Fruit fly (Drosophila melanogaster): ENCODE results near the gene gd.

The gd gene

dm6 chrX:12028825-12029514 lies 41.4 kb upstream of the gd start, which contains the start of gene Usp7 (continued):
- TF ChIP-seq CG18476 (GFP tag; optimal IDR thresholded peaks at IDR 0.05), result no peak
- no peak for TF ChIP-seq CG10209 (GFP tag; optimal IDR thresholded peaks at IDR 0.05)
- peak; percentile 29 for TF ChIP-seq CG13624 (GFP tag; optimal IDR thresholded peaks at IDR 0.05)
- TF ChIP-seq CG31441 (GFP tag; IDR thresholded peaks at IDR 0.05), result no peak; the same call in 1 of the 2 replicates
- no peak for TF ChIP-seq Oaz (GFP tag; IDR thresholded peaks at IDR 0.05)
- TF ChIP-seq CG1529 (GFP tag; optimal IDR thresholded peaks at IDR 0.05), result no peak
- no peak for TF ChIP-seq CG8388 (GFP tag; optimal IDR thresholded peaks at IDR 0.05)
- no peak for TF ChIP-seq btn (GFP tag; optimal IDR thresholded peaks at IDR 0.05)
- no peak for TF ChIP-seq Atf6 (GFP tag; IDR thresholded peaks at IDR 0.05)
- TF ChIP-seq E2f2 (GFP tag; IDR thresholded peaks at IDR 0.05), result peak; percentile 73
- TF ChIP-seq Kr (GFP tag; optimal IDR thresholded peaks at IDR 0.05), result no peak
- TF ChIP-seq ci (GFP tag; IDR thresholded peaks at IDR 0.05), result peak; percentile 61; the same call in 1 of the 3 replicates
- no peak for TF ChIP-seq shn (GFP tag; optimal IDR thresholded peaks at IDR 0.05)
- no peak for TF ChIP-seq sim (GFP tag; IDR thresholded peaks at IDR 0.05)
- no peak for TF ChIP-seq CG13123 (GFP tag; optimal IDR thresholded peaks at IDR 0.05)
- no peak for TF ChIP-seq ro (GFP tag; IDR thresholded peaks at IDR 0.05)
- TF ChIP-seq Drgx (GFP tag; IDR thresholded peaks at IDR 0.05), result no peak
- TF ChIP-seq CG10274 (GFP tag; optimal IDR thresholded peaks at IDR 0.05), result no peak
- no peak for TF ChIP-seq Sox100B (GFP tag; optimal IDR thresholded peaks at IDR 0.05)
- TF ChIP-seq unc-4 (GFP tag; IDR thresholded peaks at IDR 0.05; ENCODE audit: partially characterized antibody), result peak; percentile 91
- no peak for TF ChIP-seq vfl (GFP tag; optimal IDR thresholded peaks at IDR 0.05)
- TF ChIP-seq CG13296 (GFP tag; optimal IDR thresholded peaks at IDR 0.05), result peak; percentile 32
- TF ChIP-seq CG32532 (GFP tag; IDR thresholded peaks at IDR 0.05), result peak; percentile 55; the same call in 1 of the 2 replicates
- no peak for TF ChIP-seq Hr51 (GFP tag; optimal IDR thresholded peaks at IDR 0.05)
- no peak for TF ChIP-seq zfh2 (GFP tag; optimal IDR thresholded peaks at IDR 0.05)
- no peak for TF ChIP-seq sima (GFP tag; optimal IDR thresholded peaks at IDR 0.05)
- no peak for TF ChIP-seq CG15479 (GFP tag; optimal IDR thresholded peaks at IDR 0.05)
- no peak for TF ChIP-seq gt (GFP tag; IDR thresholded peaks at IDR 0.05)
- no peak for TF ChIP-seq az2 (GFP tag; optimal IDR thresholded peaks at IDR 0.05)
- no peak for TF ChIP-seq bab2 (GFP tag; optimal IDR thresholded peaks at IDR 0.05)
- peak; percentile 42 for TF ChIP-seq nerfin-1 (tag; optimal IDR thresholded peaks at IDR 0.05)
- peak; percentile 60 for TF ChIP-seq MESR4 (GFP tag; optimal IDR thresholded peaks at IDR 0.05)
- TF ChIP-seq tx (GFP tag; optimal IDR thresholded peaks at IDR 0.05), result no peak
- no peak for TF ChIP-seq sens-2 (GFP tag; IDR thresholded peaks at IDR 0.05)
- TF ChIP-seq toy (GFP tag; IDR thresholded peaks at IDR 0.05), result no peak
- no peak for TF ChIP-seq psq (GFP tag; optimal IDR thresholded peaks at IDR 0.05)
- no peak for TF ChIP-seq Dad (GFP tag; optimal IDR thresholded peaks at IDR 0.05)
- no peak for TF ChIP-seq H2.0 (GFP tag; IDR thresholded peaks at IDR 0.05)
- TF ChIP-seq gcm2 (GFP tag; optimal IDR thresholded peaks at IDR 0.05), result no peak
- TF ChIP-seq danr (GFP tag; IDR thresholded peaks at IDR 0.05), result no peak
- TF ChIP-seq nau (GFP tag; optimal IDR thresholded peaks at IDR 0.05), result no peak
- no peak for TF ChIP-seq Sin3A (optimal IDR thresholded peaks at IDR 0.05)
- TF ChIP-seq Poxn (GFP tag; IDR thresholded peaks at IDR 0.05), result no peak
- TF ChIP-seq Six4 (GFP tag; optimal IDR thresholded peaks at IDR 0.05), result no peak
- TF ChIP-seq pfk (GFP tag; optimal IDR thresholded peaks at IDR 0.05), result peak; percentile 71
- no peak for TF ChIP-seq HLHmδ (GFP tag; optimal IDR thresholded peaks at IDR 0.05)
- peak; percentile 95 for TF ChIP-seq CG13287 (GFP tag; IDR thresholded peaks at IDR 0.05; ENCODE audit: partially characterized antibody)
- TF ChIP-seq CG2199 (GFP tag; IDR thresholded peaks at IDR 0.05), result no peak
- TF ChIP-seq HLH54F (GFP tag; optimal IDR thresholded peaks at IDR 0.05), result no peak
- TF ChIP-seq dimm (GFP tag; IDR thresholded peaks at IDR 0.05), result no peak
- peak; percentile 15 for TF ChIP-seq caup (GFP tag; optimal IDR thresholded peaks at IDR 0.05; ENCODE audit: severe bottlenecking)
